Worm (Caenorhabditis elegans): Measurements from ENCODE around the gene glb-3.

- TF ChIP-seq him-1 (tag; optimal IDR thresholded peaks at IDR 0.05): no peak
- no peak for TF ChIP-seq dao-5 (tag; optimal IDR thresholded peaks at IDR 0.05)
- no peak for TF ChIP-seq W03F9.2 (tag; optimal IDR thresholded peaks at IDR 0.05)
Measured at ce11 chrV:11182925-11183324, 48.5 kb downstream of the glb-3 start, which contains the start of gene cnc-10.
